Fruit fly (Drosophila melanogaster) S2 (cell line): ENCODE data around the gene Pdp.

ENCODE experiments used
- CG8478 ChIP-seq: fragments of >200 bp; optimal IDR thresholded peaks from 2 replicates; lab custom pipeline; 2018
- CTCF ChIP-seq, 2 experiments: fragments of >200 bp; optimal IDR thresholded peaks; 2 replicates each; lab custom pipeline; 2018

DNA sequence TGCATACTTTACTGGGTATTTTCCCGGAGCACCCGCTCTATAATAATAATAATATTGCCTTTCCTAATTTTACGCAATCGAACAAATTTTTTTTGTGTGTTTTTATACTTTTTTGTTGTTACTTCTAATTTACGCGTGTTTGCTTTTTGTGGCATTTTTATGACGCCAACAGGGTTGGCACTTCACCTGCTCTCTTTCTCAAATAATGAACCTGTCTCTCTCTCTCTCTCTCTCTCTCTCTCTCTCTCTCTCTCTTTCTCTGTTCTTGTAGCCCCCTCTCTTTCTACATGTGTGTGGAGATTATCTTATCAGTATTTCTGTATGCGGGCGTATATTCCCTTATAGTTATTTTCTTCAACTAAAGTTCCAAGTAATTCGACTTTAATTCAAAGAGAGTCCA is 43.8 kb downstream of the Pdp start:
- TF ChIP-seq CG8478 (lab: Kevin White, UChicago) (no peak), CTCF (optimal IDR thresholded peaks at IDR 0.05; lab: Kevin White, UChicago) (no peak)
